Worm (Caenorhabditis elegans) whole organism, mixed stage, embryonic: ENCODE measurements around the gene T06E4.7.

Source experiments
- blmp-1 ChIP-seq: fragments of 150-350 bp; optimal IDR thresholded peaks from 2 replicates; lab custom pipeline; 2014; ENCODE audit warnings: missing biosample characterization, missing genetic modification characterization
- ces-1 ChIP-seq: fragments of 150-350 bp; optimal IDR thresholded peaks from 2 replicates; lab custom pipeline; 2014; ENCODE audit warnings: missing biosample characterization, missing genetic modification reagents, missing genetic modification characterization
- elt-1 ChIP-seq: sonication (generic microtip); optimal IDR thresholded peaks from 2 replicates; lab custom pipeline; 2017; ENCODE audit warnings: missing genetic modification characterization, mild to moderate bottlenecking, missing compliant biosample characterization, antibody characterized with exemption, moderate library complexity, borderline replicate concordance; ENCODE audit not compliant: insufficient read depth
- elt-3 ChIP-seq: fragments of 150-350 bp; optimal IDR thresholded peaks from 2 replicates; lab custom pipeline; 2014; ENCODE audit warnings: missing biosample characterization, missing genetic modification characterization
- mab-5 ChIP-seq: fragments of 150-350 bp; optimal IDR thresholded peaks from 2 replicates; lab custom pipeline; 2014; ENCODE audit warnings: missing biosample characterization, missing genetic modification characterization
- mep-1 ChIP-seq: fragments of 150-350 bp; optimal IDR thresholded peaks from 2 replicates; lab custom pipeline; 2017; ENCODE audit warnings: missing biosample characterization, missing genetic modification reagents, missing genetic modification characterization, inconsistent platforms
- nhr-237 ChIP-seq: fragments of 150-350 bp; optimal IDR thresholded peaks from 2 replicates; lab custom pipeline; 2014; ENCODE audit warnings: missing biosample characterization, missing genetic modification characterization
- nhr-28 ChIP-seq: fragments of 150-350 bp; optimal IDR thresholded peaks from 2 replicates; lab custom pipeline; 2014; ENCODE audit warnings: missing biosample characterization, missing genetic modification characterization
- pha-4 ChIP-seq: fragments of 150-350 bp; optimal IDR thresholded peaks from 2 replicates; lab custom pipeline; 2018; ENCODE audit warnings: missing biosample characterization, missing genetic modification reagents, missing genetic modification characterization
- sptf-1 ChIP-seq: sonication (generic microtip); optimal IDR thresholded peaks from 2 replicates; lab custom pipeline; 2017; ENCODE audit warnings: mild to moderate bottlenecking, missing genetic modification characterization, moderate library complexity, missing compliant biosample characterization
- unc-39 ChIP-seq: fragments of 150-350 bp; optimal IDR thresholded peaks from 2 replicates; lab custom pipeline; 2014; ENCODE audit warnings: missing biosample characterization, missing genetic modification characterization
- unc-62 ChIP-seq: fragments of 150-350 bp; optimal IDR thresholded peaks from 2 replicates; lab custom pipeline; 2014; ENCODE audit warnings: missing biosample characterization, missing genetic modification reagents, missing genetic modification characterization
- ztf-11 ChIP-seq: fragments of 150-350 bp; optimal IDR thresholded peaks from 2 replicates; lab custom pipeline; 2014; ENCODE audit warnings: missing biosample characterization, missing genetic modification characterization

DNA sequence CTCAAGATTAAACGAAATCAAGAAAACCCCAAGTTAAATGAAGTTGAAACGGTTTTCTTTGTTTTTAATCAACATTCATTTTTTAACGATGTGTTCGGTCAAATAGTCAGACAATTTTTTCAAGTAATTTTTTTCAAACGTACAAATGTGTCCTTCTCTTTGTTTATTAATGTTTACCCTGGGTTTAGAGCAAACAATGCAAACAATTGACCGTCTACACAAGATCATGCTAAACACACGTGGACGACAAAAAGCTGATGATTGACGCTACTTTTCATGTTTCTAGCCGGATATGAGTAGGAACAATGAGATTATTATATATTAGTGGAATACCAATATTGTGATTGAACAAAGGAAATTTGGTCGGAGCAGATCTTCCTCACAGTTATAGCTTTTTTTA, 4.8 kb upstream of the T06E4.7 start:
- TF ChIP-seq ztf-11 (no peak), ces-1 (GFP tag; lab: Kevin White, UChicago) (no peak), elt-3 (no peak), nhr-28 (tag; lab: Kevin White, UChicago) (no peak), unc-39 (no peak), nhr-237 (tag; lab: Kevin White, UChicago) (no peak), elt-1 (tag; lab: Kevin White, UChicago) (no peak), sptf-1 (tag; lab: Kevin White, UChicago) (no peak), mep-1 (no peak), blmp-1 (tag; lab: Kevin White, UChicago) (no peak), mab-5 (tag; lab: Kevin White, UChicago) (no peak), unc-62 (GFP tag; lab: Kevin White, UChicago) (no peak), pha-4 (tag; lab: Kevin White, UChicago) (no peak)
